Worm (Caenorhabditis elegans) whole organism, early embryonic: Measurements from ENCODE around the gene skpo-1.

Experiments
- B0310.2 ChIP-seq: sonication (generic microtip); optimal IDR thresholded peaks from 2 replicates; lab custom pipeline; 2016; ENCODE audit warnings: mild to moderate bottlenecking, missing genetic modification characterization, missing compliant biosample characterization
- F13C5.2 ChIP-seq: sonication (generic microtip); optimal IDR thresholded peaks from 2 replicates; lab custom pipeline; 2017; ENCODE audit warnings: mild to moderate bottlenecking, missing genetic modification characterization, inconsistent platforms, missing compliant biosample characterization
- aly-1 ChIP-seq: sonication (generic microtip); optimal IDR thresholded peaks from 2 replicates; lab custom pipeline; 2016; ENCODE audit warnings: missing genetic modification characterization, missing compliant biosample characterization
- ama-1 ChIP-seq: fragments of 150-350 bp; optimal IDR thresholded peaks from 2 replicates; lab custom pipeline; 2014
- ceh-13 ChIP-seq: fragments of 200-800 bp; sonication (Bioruptor generic); optimal IDR thresholded peaks from 2 replicates; lab custom pipeline; 2018; ENCODE audit warnings: mild to moderate bottlenecking, missing genetic modification characterization, missing compliant biosample characterization
- ceh-36 ChIP-seq: sonication (generic microtip); optimal IDR thresholded peaks from 2 replicates; lab custom pipeline; 2016; ENCODE audit warnings: missing genetic modification characterization, inconsistent platforms, missing compliant biosample characterization
- ets-7 ChIP-seq: sonication (generic microtip); optimal IDR thresholded peaks from 2 replicates; lab custom pipeline; 2016; ENCODE audit warnings: missing genotype, missing genetic modification characterization, missing compliant biosample characterization
- flt-1 ChIP-seq: fragments of 200-800 bp; sonication (Bioruptor generic); IDR thresholded peaks from 2 replicates; pipeline ENCODE4 v1.3.6; 2022; ENCODE audit warnings: missing genetic modification characterization, missing compliant biosample characterization
- hmbx-1 ChIP-seq: sonication (generic microtip); optimal IDR thresholded peaks from 2 replicates; lab custom pipeline; 2016; ENCODE audit warnings: mild to moderate bottlenecking, missing genetic modification characterization, missing compliant biosample characterization
- hmg-4 ChIP-seq: fragments of 200-800 bp; sonication (Bioruptor generic); optimal IDR thresholded peaks from 2 replicates; lab custom pipeline; 2018; ENCODE audit warnings: mild to moderate bottlenecking, missing genetic modification characterization, missing compliant biosample characterization
- hnd-1 ChIP-seq: sonication (generic microtip); optimal IDR thresholded peaks from 2 replicates; lab custom pipeline; 2016; ENCODE audit warnings: missing genetic modification characterization, missing compliant biosample characterization
- pes-1 ChIP-seq: fragments of 200-800 bp; sonication (Bioruptor generic); IDR thresholded peaks from 2 replicates; pipeline ENCODE4 v1.3.6; 2022; ENCODE audit warnings: missing genetic modification reagents, missing genetic modification characterization, missing compliant biosample characterization
- scrt-1 ChIP-seq: fragments of 200-800 bp; sonication (Bioruptor generic); IDR thresholded peaks from 2 replicates; pipeline ENCODE4 v1.3.6; 2022; ENCODE audit warnings: missing genetic modification characterization, missing compliant biosample characterization
- sea-1 ChIP-seq: fragments of 200-800 bp; sonication (Bioruptor generic); conservative IDR thresholded peaks from 2 replicates; pipeline ENCODE4 v1.3.6; 2022; ENCODE audit warnings: missing genetic modification characterization, missing compliant biosample characterization
- tbx-11 ChIP-seq: fragments of 200-800 bp; sonication (Bioruptor generic); IDR thresholded peaks from 2 replicates; pipeline ENCODE4 v1.3.6; 2022; ENCODE audit warnings: missing genetic modification characterization, missing compliant biosample characterization
- tbx-37 ChIP-seq: fragments of 200-800 bp; sonication (Bioruptor generic); conservative IDR thresholded peaks from 2 replicates; pipeline ENCODE4 v1.3.6; 2022; ENCODE audit warnings: missing genetic modification reagents, missing genetic modification characterization, missing compliant biosample characterization
- tra-4 ChIP-seq: sonication (generic microtip); optimal IDR thresholded peaks from 2 replicates; lab custom pipeline; 2017; ENCODE audit warnings: missing genetic modification characterization, missing compliant biosample characterization

Gene skpo-1

ce11 chrII:8411002-8411401, 6.4 kb upstream of the skpo-1 start:
- TF ChIP-seq tbx-11 (no peak), pes-1 (GFP tag; lab: Robert Waterston, UW) (no peak), aly-1 (tag; lab: Kevin White, UChicago) (no peak), hnd-1 (tag; lab: Kevin White, UChicago) (no peak), flt-1 (GFP tag; lab: Robert Waterston, UW) (no peak), tbx-37 (GFP tag; lab: Robert Waterston, UW) (no peak), F13C5.2 (tag; lab: Kevin White, UChicago) (no peak), B0310.2 (tag; lab: Kevin White, UChicago) (no peak), ceh-36 (tag; lab: Kevin White, UChicago) (no peak), hmg-4 (GFP tag; lab: Kevin White, UChicago) (no peak), ets-7 (tag; lab: Kevin White, UChicago) (no peak), hmbx-1 (tag; lab: Kevin White, UChicago) (no peak), tra-4 (tag; lab: Kevin White, UChicago) (no peak), scrt-1 (GFP tag; lab: Robert Waterston, UW) (no peak)

- TF ChIP-seq ama-1 (lab: Kevin White, UChicago): no peak
- no peak for TF ChIP-seq flt-1 (GFP tag; lab: Robert Waterston, UW)
- no peak for TF ChIP-seq scrt-1 (GFP tag; lab: Robert Waterston, UW)
- TF ChIP-seq hmbx-1 (tag; lab: Kevin White, UChicago): no peak
Measured at ce11 chrII:8409538-8409937, 4.9 kb upstream of the skpo-1 start.

- no peak for TF ChIP-seq tbx-37 (GFP tag; lab: Robert Waterston, UW)
- TF ChIP-seq ets-7 (tag; lab: Kevin White, UChicago): no peak
- no peak for TF ChIP-seq hmbx-1 (tag; lab: Kevin White, UChicago)
- no peak for TF ChIP-seq ama-1 (lab: Kevin White, UChicago)
- TF ChIP-seq F13C5.2 (tag; lab: Kevin White, UChicago): no peak
- no peak for TF ChIP-seq B0310.2 (tag; lab: Kevin White, UChicago)
- no peak for TF ChIP-seq tbx-11
- TF ChIP-seq aly-1 (tag; lab: Kevin White, UChicago): no peak
Measured at ce11 chrII:8407491-8407890, 2.8 kb upstream of the skpo-1 start, which contains the start of gene sra-13. Gene sra-13 (plus strand): TSS chrII:8407685.

- no peak for TF ChIP-seq B0310.2 (tag; lab: Kevin White, UChicago)
- no peak for TF ChIP-seq F13C5.2 (tag; lab: Kevin White, UChicago)
- TF ChIP-seq scrt-1 (GFP tag; lab: Robert Waterston, UW): no peak
- no peak for TF ChIP-seq hmg-4 (GFP tag; lab: Kevin White, UChicago)
- TF ChIP-seq flt-1 (GFP tag; lab: Robert Waterston, UW): no peak
- TF ChIP-seq sea-1: no peak
- no peak for TF ChIP-seq tra-4 (tag; lab: Kevin White, UChicago)
- no peak for TF ChIP-seq ceh-13
- no peak for TF ChIP-seq hnd-1 (tag; lab: Kevin White, UChicago)
- TF ChIP-seq pes-1 (GFP tag; lab: Robert Waterston, UW): no peak
- no peak for TF ChIP-seq tbx-11
- TF ChIP-seq hmbx-1 (tag; lab: Kevin White, UChicago): no peak
- TF ChIP-seq ets-7 (tag; lab: Kevin White, UChicago): no peak
- no peak for TF ChIP-seq ceh-36 (tag; lab: Kevin White, UChicago)
- no peak for TF ChIP-seq tbx-37 (GFP tag; lab: Robert Waterston, UW)
- no peak for TF ChIP-seq ama-1 (lab: Kevin White, UChicago)
- TF ChIP-seq aly-1 (tag; lab: Kevin White, UChicago): no peak
Measured at ce11 chrII:8405303-8405702, 655 bp upstream of the skpo-1 start, which contains the start of gene ubc-24. Gene ubc-24 (plus strand): TSS chrII:8405603.

- TF ChIP-seq hmbx-1 (tag; lab: Kevin White, UChicago): no peak
- no peak for TF ChIP-seq sea-1
- TF ChIP-seq F13C5.2 (tag; lab: Kevin White, UChicago): no peak
- TF ChIP-seq scrt-1 (GFP tag; lab: Robert Waterston, UW): no peak
- no peak for TF ChIP-seq pes-1 (GFP tag; lab: Robert Waterston, UW)
- no peak for TF ChIP-seq hmg-4 (GFP tag; lab: Kevin White, UChicago)
- TF ChIP-seq tbx-37 (GFP tag; lab: Robert Waterston, UW): no peak
- no peak for TF ChIP-seq ceh-13
- no peak for TF ChIP-seq ama-1 (lab: Kevin White, UChicago)
- TF ChIP-seq aly-1 (tag; lab: Kevin White, UChicago): no peak
- TF ChIP-seq tbx-11: no peak
- no peak for TF ChIP-seq flt-1 (GFP tag; lab: Robert Waterston, UW)
- no peak for TF ChIP-seq tra-4 (tag; lab: Kevin White, UChicago)
Measured at ce11 chrII:8399997-8400396, 4.7 kb downstream of the skpo-1 start.

- no peak for TF ChIP-seq tbx-37 (GFP tag; lab: Robert Waterston, UW)
- no peak for TF ChIP-seq aly-1 (tag; lab: Kevin White, UChicago)
- no peak for TF ChIP-seq ceh-13
Measured at ce11 chrII:8399064-8399463, 5.6 kb downstream of the skpo-1 start, which contains the start of gene dod-23. Gene dod-23 (minus strand): TSS chrII:8399164.

- TF ChIP-seq aly-1 (tag; lab: Kevin White, UChicago): no peak
Measured at ce11 chrII:8396041-8396440, 8.6 kb downstream of the skpo-1 start, which contains the start of gene F49E12.7. Gene F49E12.7 (minus strand): TSS chrII:8396141.

ce11 chrII:8394205-8394604, 10.4 kb downstream of the skpo-1 start, which contains the start of gene F49E12.8:
Gene F49E12.8 (minus strand): TSS chrII:8394305.
- TF ChIP-seq ceh-36 (tag; lab: Kevin White, UChicago): no peak
- no peak for TF ChIP-seq hmg-4 (GFP tag; lab: Kevin White, UChicago)
- no peak for TF ChIP-seq pes-1 (GFP tag; lab: Robert Waterston, UW)
